Fruit fly (Drosophila melanogaster): ENCODE results near the gene Ccp84Ag.

Gene Ccp84Ag

dm6 chr3R:6664371-6665116, 22.0 kb upstream of the Ccp84Ag start (continued):
- peak; percentile 78 for TF ChIP-seq fd102C (GFP tag; optimal IDR thresholded peaks at IDR 0.05)
- peak; percentile 29; the same call in 1 of the 2 replicates for TF ChIP-seq vvl (GFP tag; IDR thresholded peaks at IDR 0.05)
- TF ChIP-seq CG8924 (tag; optimal IDR thresholded peaks at IDR 0.05) = peak; percentile 9
- peak; percentile 25 for TF ChIP-seq phol (tag; optimal IDR thresholded peaks at IDR 0.05)
- peak; percentile 3 for TF ChIP-seq stwl (tag; optimal IDR thresholded peaks at IDR 0.05)
- TF ChIP-seq ci (GFP tag; IDR thresholded peaks at IDR 0.05) = peak; percentile 30; the same call in 2 of the 3 replicates
- peak; percentile 14 for TF ChIP-seq CG2712 (tag; optimal IDR thresholded peaks at IDR 0.05)
- TF ChIP-seq E2f2 (GFP tag; IDR thresholded peaks at IDR 0.05) = peak; percentile 66
- TF ChIP-seq Hr51 (GFP tag; optimal IDR thresholded peaks at IDR 0.05) = peak in 1 of 2 experiments; percentile 27
- no peak for TF ChIP-seq al (GFP tag; IDR thresholded peaks at IDR 0.05)
- TF ChIP-seq CG12236 (GFP tag; optimal IDR thresholded peaks at IDR 0.05) = no peak
- TF ChIP-seq CG12071 (GFP tag; optimal IDR thresholded peaks at IDR 0.05) = no peak
- peak; percentile 51 for TF ChIP-seq nmo (GFP tag; optimal IDR thresholded peaks at IDR 0.05)
- no peak for TF ChIP-seq toy (GFP tag; IDR thresholded peaks at IDR 0.05)
- TF ChIP-seq CG12391 (tag; optimal IDR thresholded peaks at IDR 0.05) = no peak
- TF ChIP-seq ap (GFP tag; IDR thresholded peaks at IDR 0.05) = no peak
- peak; percentile 7 for TF ChIP-seq CG10267 (tag; optimal IDR thresholded peaks at IDR 0.05)
- TF ChIP-seq wek (GFP tag; optimal IDR thresholded peaks at IDR 0.05) = peak; percentile 18
- peak; percentile 3 for TF ChIP-seq pnt (GFP tag; optimal IDR thresholded peaks at IDR 0.05)
- peak; percentile 53 for TF ChIP-seq Xrp1 (GFP tag; IDR thresholded peaks at IDR 0.05)
- 0 out of 2 replicates have a peak, but pooled peaks have one; percentile 5 for TF ChIP-seq CG6272 (GFP tag; IDR thresholded peaks at IDR 0.05)
- no peak for TF ChIP-seq Sin3A (optimal IDR thresholded peaks at IDR 0.05)
- peak; percentile 10 for TF ChIP-seq CG4424 (GFP tag; optimal IDR thresholded peaks at IDR 0.05)
- TF ChIP-seq CG14710 (tag; optimal IDR thresholded peaks at IDR 0.05) = peak; percentile 12
- TF ChIP-seq btn (GFP tag; optimal IDR thresholded peaks at IDR 0.05) = peak; percentile 8
- TF ChIP-seq dpn (GFP tag; optimal IDR thresholded peaks at IDR 0.05) = peak in 1 of 2 experiments; percentile 14
- TF ChIP-seq Oli (tag; optimal IDR thresholded peaks at IDR 0.05) = peak; percentile 37
- peak; percentile 30 for TF ChIP-seq HLHmδ (GFP tag; optimal IDR thresholded peaks at IDR 0.05)
- TF ChIP-seq NC2β (GFP tag; optimal IDR thresholded peaks at IDR 0.05) = peak; percentile 10
- TF ChIP-seq CG7839 (tag; optimal IDR thresholded peaks at IDR 0.05) = peak; percentile 15
- peak; percentile 44; the same call in 1 of the 3 replicates for TF ChIP-seq CG6791 (GFP tag; IDR thresholded peaks at IDR 0.05; ENCODE audit: partially characterized antibody)
- TF ChIP-seq tio (GFP tag; optimal IDR thresholded peaks at IDR 0.05) = peak; percentile 42
- TF ChIP-seq vfl (GFP tag; optimal IDR thresholded peaks at IDR 0.05) = no peak
- no peak for TF ChIP-seq ftz-f1 (GFP tag; optimal IDR thresholded peaks at IDR 0.05)
- TF ChIP-seq Fer1 (GFP tag; optimal IDR thresholded peaks at IDR 0.05) = no peak
- peak; percentile 23 for TF ChIP-seq CG13775 (GFP tag; optimal IDR thresholded peaks at IDR 0.05)
- TF ChIP-seq org-1 (GFP tag; optimal IDR thresholded peaks at IDR 0.05) = peak; percentile 13
- peak; percentile 95 for TF ChIP-seq CG3995 (GFP tag; optimal IDR thresholded peaks at IDR 0.05)
- TF ChIP-seq CG8765 (GFP tag; IDR thresholded peaks at IDR 0.05) = no peak
- no peak for TF ChIP-seq CG7987 (GFP tag; optimal IDR thresholded peaks at IDR 0.05)
- no peak for TF ChIP-seq CG32772 (GFP tag; IDR thresholded peaks at IDR 0.05)
- TF ChIP-seq CG3407 (GFP tag; optimal IDR thresholded peaks at IDR 0.05) = no peak
- no peak for TF ChIP-seq en (GFP tag; optimal IDR thresholded peaks at IDR 0.05)
- TF ChIP-seq CG4360 (GFP tag; IDR thresholded peaks at IDR 0.05) = peak; percentile 48; the same call in 1 of the 2 replicates
- no peak for TF ChIP-seq disco-r (GFP tag; optimal IDR thresholded peaks at IDR 0.05)
- 0 out of 2 replicates have a peak, but pooled peaks have one; percentile 7 for TF ChIP-seq bowl (GFP tag; IDR thresholded peaks at IDR 0.05)
- 0 out of 2 replicates have a peak, but pooled peaks have one; percentile 42 for TF ChIP-seq CG10959 (GFP tag; IDR thresholded peaks at IDR 0.05)
- TF ChIP-seq CG9437 (GFP tag; optimal IDR thresholded peaks at IDR 0.05) = peak; percentile 45
- peak; percentile 6 for TF ChIP-seq CoRest (tag; optimal IDR thresholded peaks at IDR 0.05)

Measured in whole organism, embryonic.